Fruit fly (Drosophila melanogaster) whole organism, embryonic: Measurements from ENCODE around the gene CG3117.

Source experiments
- CG10209 ChIP-seq: fragments of 200-800 bp; sonication (Bioruptor generic); optimal IDR thresholded peaks from 3 replicates; lab custom pipeline; 2017; ENCODE audit warnings: missing biosample characterization, mild to moderate bottlenecking, missing genetic modification characterization, missing genetic modification reagents
- CG10431 ChIP-seq: fragments of 200-800 bp; sonication (Bioruptor generic); optimal IDR thresholded peaks from 3 replicates; lab custom pipeline; 2018; ENCODE audit warnings: missing biosample characterization, mild to moderate bottlenecking, missing genetic modification characterization
- CG10543 ChIP-seq: fragments of 200-800 bp; sonication (Bioruptor generic); optimal IDR thresholded peaks from 3 replicates; lab custom pipeline; 2017; ENCODE audit warnings: missing biosample characterization, mild to moderate bottlenecking, missing genetic modification characterization, moderate library complexity
- CG12299 ChIP-seq: fragments of 200-800 bp; sonication (Bioruptor generic); optimal IDR thresholded peaks from 2 replicates; lab custom pipeline; 2018; ENCODE audit warnings: missing biosample characterization, mild to moderate bottlenecking, missing genetic modification characterization
- CG12659 ChIP-seq: fragments of 200-800 bp; sonication (Bioruptor generic); optimal IDR thresholded peaks from 3 replicates; lab custom pipeline; 2017; ENCODE audit warnings: mild to moderate bottlenecking, missing biosample characterization, missing genetic modification reagents, missing genetic modification characterization
- CG12769 ChIP-seq: fragments of 200-800 bp; sonication (Bioruptor generic); optimal IDR thresholded peaks from 2 replicates; lab custom pipeline; 2019; ENCODE audit warnings: missing biosample characterization, mild to moderate bottlenecking, missing genetic modification characterization, moderate library complexity
- CG13287 ChIP-seq: fragments of 200-800 bp; sonication (Bioruptor generic); IDR thresholded peaks from 2 replicates; pipeline ENCODE4 v1.3.6; 2022; ENCODE audit warnings: missing biosample characterization, missing genetic modification characterization; ENCODE audit not compliant: partially characterized antibody
- CG14050 ChIP-seq: fragments of 200-800 bp; sonication (Bioruptor generic); IDR thresholded peaks from 3 replicates; pipeline ENCODE4 v1.3.6; 2022; ENCODE audit warnings: missing biosample characterization, missing genetic modification characterization
- CG14441 ChIP-seq: fragments of 200-800 bp; sonication (Bioruptor generic); IDR thresholded peaks from 2 replicates; pipeline ENCODE4 v1.3.6; 2022; ENCODE audit warnings: missing biosample characterization, missing genetic modification characterization
- CG1602 ChIP-seq: fragments of 200-800 bp; sonication (Bioruptor generic); optimal IDR thresholded peaks from 3 replicates; lab custom pipeline; 2016; ENCODE audit warnings: missing biosample characterization, missing genetic modification characterization
- CG16815 ChIP-seq: fragments of 200-800 bp; sonication (Bioruptor generic); optimal IDR thresholded peaks from 3 replicates; lab custom pipeline; 2017; ENCODE audit warnings: missing biosample characterization, mild to moderate bottlenecking, missing genetic modification characterization
- CG17829 ChIP-seq: fragments of 200-800 bp; optimal IDR thresholded peaks from 2 replicates; lab custom pipeline; 2019; ENCODE audit warnings: missing biosample characterization, mild to moderate bottlenecking, missing genetic modification characterization, moderate library complexity
- CG3065 ChIP-seq: fragments of 200-800 bp; sonication (Bioruptor generic); optimal IDR thresholded peaks from 2 replicates; lab custom pipeline; 2016; ENCODE audit warnings: missing biosample characterization, missing genetic modification characterization
- CG33213 ChIP-seq: fragments of 200-800 bp; sonication (Bioruptor generic); optimal IDR thresholded peaks from 3 replicates; lab custom pipeline; 2016; ENCODE audit warnings: missing biosample characterization, missing genetic modification characterization
- CG3847 ChIP-seq: fragments of 200-800 bp; sonication (Bioruptor generic); IDR thresholded peaks from 2 replicates; pipeline ENCODE4 v1.3.6; 2022; ENCODE audit warnings: missing biosample characterization, missing genetic modification characterization
- CG42726 ChIP-seq: fragments of 200-800 bp; sonication (Bioruptor generic); IDR thresholded peaks from 2 replicates; pipeline ENCODE4 v1.3.6; 2022; ENCODE audit warnings: missing biosample characterization, missing genetic modification characterization; ENCODE audit not compliant: partially characterized antibody
- CG7786 ChIP-seq: fragments of 200-800 bp; sonication (Bioruptor generic); optimal IDR thresholded peaks from 2 replicates; lab custom pipeline; 2016; ENCODE audit warnings: missing biosample characterization, missing genetic modification characterization
- CG8290 ChIP-seq, 3 experiments: fragments of 200-800 bp; sonication (Bioruptor generic); optimal IDR thresholded peaks; 2 replicates each; lab custom pipeline; 2016 to 2019; ENCODE audit warnings: missing biosample characterization in 3 of 3, missing genetic modification characterization in 3 of 3, mild to moderate bottlenecking in 2 of 3, moderate library complexity in 1 of 3
- CG9215 ChIP-seq: fragments of 200-800 bp; sonication (Bioruptor generic); IDR thresholded peaks from 2 replicates; pipeline ENCODE4 v1.3.6; 2022; ENCODE audit warnings: missing biosample characterization, missing genetic modification characterization
- Chrac-16 ChIP-seq: fragments of 200-800 bp; sonication (Bioruptor generic); optimal IDR thresholded peaks from 3 replicates; lab custom pipeline; 2016; ENCODE audit warnings: missing biosample characterization, missing genetic modification characterization
- E2f2 ChIP-seq: fragments of 200-800 bp; sonication (Bioruptor generic); IDR thresholded peaks from 2 replicates; pipeline ENCODE4 v1.3.6; 2022; ENCODE audit warnings: missing biosample characterization, missing genetic modification characterization
- Ets65A ChIP-seq: fragments of 200-800 bp; sonication (Bioruptor generic); peaks from one replicate; lab custom pipeline; 2016; ENCODE audit warnings: missing biosample characterization, missing genetic modification characterization
- Ets97D ChIP-seq: fragments of 200-800 bp; sonication (Bioruptor generic); optimal IDR thresholded peaks from 3 replicates; lab custom pipeline; 2016; ENCODE audit warnings: missing biosample characterization, missing genetic modification characterization
- Fer3 ChIP-seq: fragments of 200-800 bp; sonication (Bioruptor generic); optimal IDR thresholded peaks from 2 replicates; lab custom pipeline; 2018; ENCODE audit warnings: missing biosample characterization, mild to moderate bottlenecking, missing genetic modification characterization, moderate library complexity
- Lhr ChIP-seq: fragments of 200-800 bp; sonication (Bioruptor generic); optimal IDR thresholded peaks from 3 replicates; lab custom pipeline; 2017; ENCODE audit warnings: mild to moderate bottlenecking, missing biosample characterization, missing genetic modification reagents, missing genetic modification characterization
- PHDP ChIP-seq: fragments of 200-800 bp; sonication (Bioruptor generic); optimal IDR thresholded peaks from 3 replicates; lab custom pipeline; 2018; ENCODE audit warnings: missing biosample characterization, mild to moderate bottlenecking, missing genetic modification characterization, moderate library complexity
- Pdp1 ChIP-seq, 2 experiments: fragments of 200-800 bp; sonication (Bioruptor generic); optimal IDR thresholded peaks; 3 replicates each; lab custom pipeline; 2016; ENCODE audit warnings: missing biosample characterization in 2 of 2, missing genetic modification characterization in 2 of 2, mild to moderate bottlenecking in 1 of 2, moderate library complexity in 1 of 2
- Scr ChIP-seq: fragments of 200-800 bp; sonication (Bioruptor generic); IDR thresholded peaks from 2 replicates; pipeline ENCODE4 v1.3.6; 2022; ENCODE audit warnings: missing biosample characterization, missing genetic modification characterization; ENCODE audit not compliant: partially characterized antibody
- Taf1 ChIP-seq: fragments of 200-800 bp; sonication (Bioruptor generic); IDR thresholded peaks from 2 replicates; pipeline ENCODE4 v1.3.6; 2022; ENCODE audit warnings: missing biosample characterization, missing genetic modification characterization
- chinmo ChIP-seq: fragments of 200-800 bp; sonication (Bioruptor generic); IDR thresholded peaks from 4 replicates; pipeline ENCODE4 v1.3.6; 2022; ENCODE audit warnings: missing biosample characterization, missing genetic modification characterization; ENCODE audit not compliant: partially characterized antibody
- crp ChIP-seq, 2 experiments: fragments of 200-800 bp; sonication (Bioruptor generic); optimal IDR thresholded peaks; 2 replicates in 1 of 2; 3 replicates in 1 of 2; lab custom pipeline; 2017; ENCODE audit warnings: missing biosample characterization in 2 of 2, missing genetic modification characterization in 2 of 2, mild to moderate bottlenecking in 1 of 2, moderate library complexity in 1 of 2
- dmrt99B ChIP-seq: fragments of 200-800 bp; sonication (Bioruptor generic); optimal IDR thresholded peaks from 2 replicates; lab custom pipeline; 2018; ENCODE audit warnings: missing biosample characterization, mild to moderate bottlenecking, missing genetic modification characterization, moderate library complexity
- esg ChIP-seq: fragments of 200-800 bp; sonication (Bioruptor generic); conservative IDR thresholded peaks from 2 replicates; pipeline ENCODE4 v1.3.6; 2022; ENCODE audit warnings: missing biosample characterization, missing genetic modification characterization
- eve ChIP-seq, 2 experiments: fragments of >200 bp; optimal IDR thresholded peaks; 2 replicates each; lab custom pipeline; 2017; ENCODE audit warnings: missing biosample characterization in 2 of 2, missing genetic modification characterization in 2 of 2
- fu2 ChIP-seq: fragments of 200-800 bp; sonication (Bioruptor generic); optimal IDR thresholded peaks from 2 replicates; lab custom pipeline; 2016; ENCODE audit warnings: missing biosample characterization, missing genetic modification characterization
- gce ChIP-seq: fragments of 200-800 bp; sonication (Bioruptor generic); IDR thresholded peaks from 3 replicates; pipeline ENCODE4 v1.3.6; 2022; ENCODE audit warnings: missing biosample characterization, missing genetic modification characterization
- h ChIP-seq: fragments of >200 bp; optimal IDR thresholded peaks from 2 replicates; lab custom pipeline; 2017
- hb ChIP-seq: fragments of 200-800 bp; sonication (Bioruptor generic); IDR thresholded peaks from 3 replicates; pipeline ENCODE4 v1.3.6; 2022; ENCODE audit warnings: missing biosample characterization, missing genetic modification characterization; ENCODE audit not compliant: partially characterized antibody
- hbn ChIP-seq: fragments of 200-800 bp; sonication (Bioruptor generic); IDR thresholded peaks from 2 replicates; pipeline ENCODE4 v1.3.6; 2022; ENCODE audit warnings: missing biosample characterization, missing genetic modification characterization; ENCODE audit not compliant: partially characterized antibody
- mirr ChIP-seq: fragments of 200-800 bp; sonication (Bioruptor generic); optimal IDR thresholded peaks from 3 replicates; lab custom pipeline; 2018; ENCODE audit warnings: missing biosample characterization, mild to moderate bottlenecking, missing genetic modification characterization
- mld ChIP-seq: fragments of 200-800 bp; sonication (Bioruptor generic); IDR thresholded peaks from 3 replicates; pipeline ENCODE4 v1.3.6; 2022; ENCODE audit warnings: missing biosample characterization, missing genetic modification characterization; ENCODE audit not compliant: partially characterized antibody
- sc ChIP-seq, 3 experiments: fragments of >200 bp in 2 of 3; fragments of 200-800 bp in 1 of 3; sonication (Bioruptor generic) in 1 of 3; optimal IDR thresholded peaks; 2 replicates in 2 of 3; 3 replicates in 1 of 3; lab custom pipeline; 2017; ENCODE audit warnings: mild to moderate bottlenecking in 1 of 3, missing biosample characterization in 1 of 3, missing genetic modification characterization in 1 of 3, missing genetic modification reagents in 1 of 3
- sim ChIP-seq: fragments of 200-800 bp; sonication (Bioruptor generic); IDR thresholded peaks from 2 replicates; pipeline ENCODE4 v1.3.6; 2022; ENCODE audit warnings: missing biosample characterization, missing genetic modification characterization
- tgo ChIP-seq: fragments of 200-800 bp; sonication (Bioruptor generic); IDR thresholded peaks from 3 replicates; pipeline ENCODE4 v1.3.6; 2022; ENCODE audit warnings: missing biosample characterization, missing genetic modification characterization
- unc-4 ChIP-seq: fragments of 200-800 bp; sonication (Bioruptor generic); IDR thresholded peaks from 2 replicates; pipeline ENCODE4 v1.3.6; 2022; ENCODE audit warnings: missing biosample characterization, missing genetic modification characterization; ENCODE audit not compliant: partially characterized antibody
- vfl ChIP-seq: fragments of 200-800 bp; sonication (Bioruptor generic); optimal IDR thresholded peaks from 2 replicates; lab custom pipeline; 2016; ENCODE audit warnings: missing biosample characterization, missing genetic modification characterization
- wek ChIP-seq: fragments of 200-800 bp; sonication (Bioruptor generic); optimal IDR thresholded peaks from 3 replicates; lab custom pipeline; 2018; ENCODE audit warnings: missing biosample characterization, mild to moderate bottlenecking, missing genetic modification characterization, moderate library complexity

Gene CG3117

DNA sequence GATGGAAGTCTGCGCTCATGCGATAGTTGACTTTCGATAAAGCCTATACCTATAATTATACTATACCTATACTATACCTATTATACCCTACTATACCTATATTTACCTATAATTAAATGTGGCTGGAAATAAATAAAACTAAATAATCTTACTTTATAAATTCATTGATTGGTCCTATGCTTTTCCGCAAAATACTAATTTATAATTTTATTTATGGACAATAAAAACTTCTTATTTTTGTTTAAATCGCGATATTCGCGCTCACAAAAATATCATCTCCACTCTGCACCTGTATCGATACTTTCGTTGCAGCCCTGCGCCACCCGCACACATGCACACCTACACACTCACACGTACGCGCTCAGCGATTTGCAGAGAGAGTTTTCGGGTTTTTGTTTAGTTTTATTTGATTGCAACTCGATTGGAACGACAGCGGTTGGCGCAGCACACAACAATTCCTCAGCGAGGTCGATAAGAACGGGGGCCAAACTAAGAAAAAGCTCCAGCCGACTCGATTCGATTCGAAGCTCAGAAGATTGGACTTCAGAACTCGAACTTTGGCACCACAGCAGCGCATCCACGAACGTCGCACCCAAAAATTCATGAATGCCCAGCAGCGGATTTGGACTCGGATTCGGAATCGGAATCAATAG lies 27.7 kb upstream of the CG3117 start, which contains the start of gene CG8814 (continued):
- TF ChIP-seq sim (GFP tag; lab: Robert Waterston, UW) (no peak), unc-4 (peak; percentile 81), CG10209 (GFP tag; lab: Kevin White, UChicago) (peak; percentile 58), sc (optimal IDR thresholded peaks at IDR 0.05; lab: Kevin White, UChicago) (no peak), sc (GFP tag; optimal IDR thresholded peaks at IDR 0.05; lab: Kevin White, UChicago) (peak; percentile 31), dmrt99B (tag; lab: Kevin White, UChicago) (peak; percentile 31), E2f2 (GFP tag; lab: Robert Waterston, UW) (peak; percentile 82), PHDP (tag; lab: Kevin White, UChicago) (no peak), Taf1 (GFP tag; lab: Robert Waterston, UW) (no peak), mld (GFP tag; lab: Robert Waterston, UW) (peak; percentile 68; the same call in 2 of the 3 replicates), CG3065 (GFP tag; lab: Kevin White, UChicago) (no peak), wek (GFP tag; lab: Kevin White, UChicago) (no peak), CG10431 (GFP tag; lab: Kevin White, UChicago) (no peak), CG12659 (GFP tag; lab: Kevin White, UChicago) (peak; percentile 91), CG12769 (no peak), Pdp1 (GFP tag; optimal IDR thresholded peaks at IDR 0.05; lab: Kevin White, UChicago) (peak in 1 of 2 experiments; percentile 44), CG12299 (tag; lab: Kevin White, UChicago) (no peak), vfl (GFP tag; lab: Kevin White, UChicago) (peak; percentile 53), CG10543 (GFP tag; lab: Kevin White, UChicago) (peak; percentile 86), chinmo (GFP tag; lab: Robert Waterston, UW) (peak; percentile 96), CG14050 (GFP tag; lab: Robert Waterston, UW) (peak; percentile 53; the same call in 2 of the 3 replicates), Ets97D (GFP tag; lab: Kevin White, UChicago) (peak; percentile 49), eve (GFP tag; optimal IDR thresholded peaks at IDR 0.05; lab: Kevin White, UChicago) (no peak), esg (GFP tag; lab: Robert Waterston, UW) (peak; percentile 62), CG3847 (peak; percentile 73), CG13287 (GFP tag; lab: Robert Waterston, UW) (peak; percentile 80), crp (GFP tag; optimal IDR thresholded peaks at IDR 0.05; lab: Kevin White, UChicago) (peak in 1 of 2 experiments; percentile 39), tgo (peak; percentile 71), Lhr (GFP tag; lab: Kevin White, UChicago) (peak; percentile 66), CG8290 (GFP tag; optimal IDR thresholded peaks at IDR 0.05; lab: Kevin White, UChicago) (peak; percentile 77), CG8290 (tag; optimal IDR thresholded peaks at IDR 0.05; lab: Kevin White, UChicago) (peak in 1 of 2 experiments; percentile 71), CG1602 (GFP tag; lab: Kevin White, UChicago) (peak; percentile 67), fu2 (GFP tag; lab: Kevin White, UChicago) (no peak), Chrac-16 (peak; percentile 57), CG9215 (GFP tag; lab: Robert Waterston, UW) (peak; percentile 80), h (lab: Kevin White, UChicago) (no peak), Ets65A (peak; percentile 85), CG7786 (GFP tag; lab: Kevin White, UChicago) (peak; percentile 15), CG33213 (no peak), CG42726 (GFP tag; lab: Robert Waterston, UW) (0 out of 2 replicates have a peak, but pooled peaks have one; percentile 14), CG14441 (GFP tag; lab: Robert Waterston, UW) (peak; percentile 71), hbn (GFP tag; lab: Robert Waterston, UW) (peak; percentile 62), mirr (GFP tag; lab: Kevin White, UChicago) (no peak), gce (GFP tag; lab: Robert Waterston, UW) (no peak), Scr (GFP tag; lab: Robert Waterston, UW) (peak; percentile 87), CG16815 (GFP tag; lab: Kevin White, UChicago) (peak; percentile 61), hb (GFP tag; lab: Robert Waterston, UW) (peak; percentile 81), CG17829 (tag; lab: Kevin White, UChicago) (peak; percentile 69), Fer3 (tag; lab: Kevin White, UChicago) (peak; percentile 14)
